Fruit fly (Drosophila melanogaster) whole organism, embryonic: ENCODE measurements around the gene CCAP.

Experiments
- Atf6 ChIP-seq: fragments of 200-800 bp; sonication (Bioruptor generic); IDR thresholded peaks from 2 replicates; pipeline ENCODE4 v1.3.6; 2022; ENCODE audit warnings: missing biosample characterization, missing genetic modification characterization
- CG10209 ChIP-seq: fragments of 200-800 bp; sonication (Bioruptor generic); optimal IDR thresholded peaks from 3 replicates; lab custom pipeline; 2017; ENCODE audit warnings: missing biosample characterization, mild to moderate bottlenecking, missing genetic modification characterization, missing genetic modification reagents
- CG10267 ChIP-seq: fragments of 200-800 bp; sonication (Bioruptor generic); optimal IDR thresholded peaks from 2 replicates; lab custom pipeline; 2018; ENCODE audit warnings: missing biosample characterization, mild to moderate bottlenecking, missing genetic modification characterization, moderate library complexity
- CG10366 ChIP-seq: fragments of 200-800 bp; sonication (Bioruptor generic); IDR thresholded peaks from 2 replicates; pipeline ENCODE4 v1.3.6; 2022; ENCODE audit warnings: missing biosample characterization, missing genetic modification characterization
- CG11093 ChIP-seq: fragments of 200-800 bp; sonication (Bioruptor generic); IDR thresholded peaks from 3 replicates; pipeline ENCODE4 v1.3.6; 2022; ENCODE audit warnings: missing biosample characterization, missing genetic modification characterization
- CG11247 ChIP-seq: fragments of 200-800 bp; sonication (Bioruptor generic); IDR thresholded peaks from 2 replicates; pipeline ENCODE4 v1.3.6; 2022; ENCODE audit warnings: missing biosample characterization, missing genetic modification characterization
- CG11456 ChIP-seq: fragments of 200-800 bp; sonication (Bioruptor generic); IDR thresholded peaks from 3 replicates; pipeline ENCODE4 v1.3.6; 2022; ENCODE audit warnings: missing biosample characterization, missing genetic modification characterization
- CG12299 ChIP-seq: fragments of 200-800 bp; sonication (Bioruptor generic); optimal IDR thresholded peaks from 2 replicates; lab custom pipeline; 2018; ENCODE audit warnings: missing biosample characterization, mild to moderate bottlenecking, missing genetic modification characterization
- CG14667 ChIP-seq: fragments of 200-800 bp; sonication (Bioruptor generic); IDR thresholded peaks from 2 replicates; pipeline ENCODE4 v1.3.6; 2022; ENCODE audit warnings: missing biosample characterization, missing genetic modification characterization
- CG15269 ChIP-seq: fragments of 200-800 bp; sonication (Bioruptor generic); optimal IDR thresholded peaks from 2 replicates; lab custom pipeline; 2018; ENCODE audit warnings: missing biosample characterization, mild to moderate bottlenecking, missing genetic modification characterization, moderate library complexity
- CG17361 ChIP-seq: fragments of 200-800 bp; sonication (Bioruptor generic); IDR thresholded peaks from 3 replicates; pipeline ENCODE4 v1.3.6; 2022; ENCODE audit warnings: missing biosample characterization, missing genetic modification characterization
- CG17568 ChIP-seq: fragments of 200-800 bp; sonication (Bioruptor generic); optimal IDR thresholded peaks from 2 replicates; lab custom pipeline; 2018; ENCODE audit warnings: missing biosample characterization, mild to moderate bottlenecking, missing genetic modification characterization, moderate library complexity
- CG18476 ChIP-seq: fragments of 200-800 bp; sonication (Bioruptor generic); optimal IDR thresholded peaks from 2 replicates; lab custom pipeline; 2016; ENCODE audit warnings: missing biosample characterization, mild to moderate bottlenecking, missing genetic modification characterization
- CG18619 ChIP-seq: fragments of 200-800 bp; sonication (Bioruptor generic); optimal IDR thresholded peaks from 3 replicates; lab custom pipeline; 2017; ENCODE audit warnings: missing biosample characterization, mild to moderate bottlenecking, missing genetic modification characterization
- CG30431 ChIP-seq: fragments of 200-800 bp; sonication (Bioruptor generic); optimal IDR thresholded peaks from 2 replicates; lab custom pipeline; 2017; ENCODE audit warnings: missing biosample characterization, missing genetic modification characterization
- CG31441 ChIP-seq: fragments of 200-800 bp; sonication (Bioruptor generic); IDR thresholded peaks from 2 replicates; pipeline ENCODE4 v1.3.6; 2022; ENCODE audit warnings: missing biosample characterization, missing genetic modification characterization
- CG33557 ChIP-seq: fragments of 200-800 bp; sonication (Bioruptor generic); optimal IDR thresholded peaks from 2 replicates; lab custom pipeline; 2019; ENCODE audit warnings: missing biosample characterization, mild to moderate bottlenecking, missing genetic modification characterization, moderate library complexity
- CG4424 ChIP-seq: fragments of 200-800 bp; sonication (Bioruptor generic); optimal IDR thresholded peaks from 3 replicates; lab custom pipeline; 2016; ENCODE audit warnings: missing biosample characterization, missing genetic modification characterization
- CG6683 ChIP-seq: fragments of 200-800 bp; sonication (Bioruptor generic); optimal IDR thresholded peaks from 2 replicates; lab custom pipeline; 2017; ENCODE audit warnings: missing biosample characterization, mild to moderate bottlenecking, missing genetic modification characterization, missing genetic modification reagents
- CG7963 ChIP-seq: fragments of 200-800 bp; sonication (Bioruptor generic); IDR thresholded peaks from 3 replicates; pipeline ENCODE4 v1.3.6; 2022; ENCODE audit warnings: missing biosample characterization, missing genetic modification characterization; ENCODE audit not compliant: partially characterized antibody
- CG8944 ChIP-seq: fragments of 200-800 bp; sonication (Bioruptor generic); optimal IDR thresholded peaks from 3 replicates; lab custom pipeline; 2016; ENCODE audit warnings: missing biosample characterization, missing genetic modification characterization
- CG9797 ChIP-seq: fragments of 200-800 bp; sonication (Bioruptor generic); optimal IDR thresholded peaks from 3 replicates; lab custom pipeline; 2018; ENCODE audit warnings: missing biosample characterization, mild to moderate bottlenecking, missing genetic modification characterization
- Dad ChIP-seq: fragments of 200-800 bp; sonication (Bioruptor generic); optimal IDR thresholded peaks from 3 replicates; lab custom pipeline; 2016; ENCODE audit warnings: missing biosample characterization, missing genetic modification characterization
- Gsc ChIP-seq: fragments of 200-800 bp; sonication (Bioruptor generic); IDR thresholded peaks from 2 replicates; pipeline ENCODE4 v1.3.6; 2022; ENCODE audit warnings: missing biosample characterization, missing genetic modification characterization
- H15 ChIP-seq: fragments of 200-800 bp; sonication (Bioruptor generic); IDR thresholded peaks from 3 replicates; pipeline ENCODE4 v1.3.6; 2022; ENCODE audit warnings: missing biosample characterization, missing genetic modification characterization
- Hmx ChIP-seq: fragments of 200-800 bp; sonication (Bioruptor generic); optimal IDR thresholded peaks from 2 replicates; lab custom pipeline; 2016; ENCODE audit warnings: missing biosample characterization, missing genetic modification characterization
- NFAT ChIP-seq: fragments of 200-800 bp; sonication (Bioruptor generic); IDR thresholded peaks from 2 replicates; pipeline ENCODE4 v1.3.6; 2022; ENCODE audit warnings: missing biosample characterization, missing genetic modification characterization
- NfI ChIP-seq: fragments of 200-800 bp; sonication (Bioruptor generic); optimal IDR thresholded peaks from 3 replicates; lab custom pipeline; 2018; ENCODE audit warnings: missing biosample characterization, mild to moderate bottlenecking, missing genetic modification characterization, moderate library complexity
- Opbp ChIP-seq: fragments of 200-800 bp; sonication (Bioruptor generic); IDR thresholded peaks from 3 replicates; pipeline ENCODE4 v1.3.6; 2022; ENCODE audit warnings: missing biosample characterization, missing genetic modification characterization; ENCODE audit not compliant: partially characterized antibody
- Poxn ChIP-seq: fragments of 200-800 bp; sonication (Bioruptor generic); IDR thresholded peaks from 2 replicates; pipeline ENCODE4 v1.3.6; 2022; ENCODE audit warnings: missing biosample characterization, missing genetic modification characterization
- bab2 ChIP-seq: fragments of 200-800 bp; sonication (Bioruptor generic); optimal IDR thresholded peaks from 2 replicates; lab custom pipeline; 2016; ENCODE audit warnings: missing biosample characterization, missing genetic modification characterization
- chm ChIP-seq: fragments of 200-800 bp; sonication (Bioruptor generic); IDR thresholded peaks from 2 replicates; pipeline ENCODE4 v1.3.6; 2022; ENCODE audit warnings: missing biosample characterization, missing genetic modification characterization
- crp ChIP-seq, 2 experiments: fragments of 200-800 bp; sonication (Bioruptor generic); optimal IDR thresholded peaks; 2 replicates in 1 of 2; 3 replicates in 1 of 2; lab custom pipeline; 2017; ENCODE audit warnings: missing biosample characterization in 2 of 2, missing genetic modification characterization in 2 of 2, mild to moderate bottlenecking in 1 of 2, moderate library complexity in 1 of 2
- da ChIP-seq: fragments of 200-800 bp; sonication (Bioruptor generic); optimal IDR thresholded peaks from 2 replicates; lab custom pipeline; 2016; ENCODE audit warnings: missing biosample characterization, missing genetic modification characterization
- gfzf ChIP-seq: fragments of 200-800 bp; sonication (Bioruptor generic); optimal IDR thresholded peaks from 2 replicates; lab custom pipeline; 2016; ENCODE audit warnings: missing biosample characterization, mild to moderate bottlenecking, missing genetic modification characterization, moderate library complexity
- grn ChIP-seq: fragments of 200-800 bp; sonication (Bioruptor generic); optimal IDR thresholded peaks from 3 replicates; lab custom pipeline; 2017; ENCODE audit warnings: missing biosample characterization, missing genetic modification characterization
- kah ChIP-seq: fragments of 200-800 bp; sonication (Bioruptor generic); optimal IDR thresholded peaks from 2 replicates; lab custom pipeline; 2018; ENCODE audit warnings: missing biosample characterization, mild to moderate bottlenecking, missing genetic modification characterization
- mam ChIP-seq: fragments of 200-800 bp; sonication (Bioruptor generic); optimal IDR thresholded peaks from 3 replicates; lab custom pipeline; 2016; ENCODE audit warnings: missing biosample characterization, missing genetic modification characterization
- nom ChIP-seq: fragments of 200-800 bp; sonication (Bioruptor generic); optimal IDR thresholded peaks from 2 replicates; lab custom pipeline; 2017; ENCODE audit warnings: missing biosample characterization, missing genetic modification characterization, mild to moderate bottlenecking, moderate library complexity, missing genetic modification reagents
- oc ChIP-seq: fragments of 200-800 bp; sonication (Bioruptor generic); optimal IDR thresholded peaks from 2 replicates; lab custom pipeline; 2018; ENCODE audit warnings: missing biosample characterization, mild to moderate bottlenecking, missing genetic modification characterization, moderate library complexity
- p53 ChIP-seq: fragments of 200-800 bp; sonication (Bioruptor generic); optimal IDR thresholded peaks from 2 replicates; lab custom pipeline; 2016; ENCODE audit warnings: missing biosample characterization, missing genetic modification characterization
- peb ChIP-seq: fragments of 200-800 bp; sonication (Bioruptor generic); IDR thresholded peaks from 2 replicates; pipeline ENCODE4 v1.3.6; 2022; ENCODE audit warnings: missing biosample characterization, missing genetic modification characterization
- ro ChIP-seq: fragments of 200-800 bp; sonication (Bioruptor generic); IDR thresholded peaks from 2 replicates; pipeline ENCODE4 v1.3.6; 2022; ENCODE audit warnings: missing biosample characterization, missing genetic modification characterization
- slbo ChIP-seq: fragments of 200-800 bp; sonication (Bioruptor generic); IDR thresholded peaks from 2 replicates; pipeline ENCODE4 v1.3.6; 2022; ENCODE audit warnings: missing biosample characterization, missing genetic modification characterization
- so ChIP-seq: fragments of 200-800 bp; sonication (Bioruptor generic); IDR thresholded peaks from 3 replicates; pipeline ENCODE4 v1.3.6; 2022; ENCODE audit warnings: missing biosample characterization, missing genetic modification characterization
- sqz ChIP-seq: fragments of 200-800 bp; sonication (Bioruptor generic); optimal IDR thresholded peaks from 3 replicates; lab custom pipeline; 2018; ENCODE audit warnings: missing biosample characterization, mild to moderate bottlenecking, missing genetic modification characterization
- vvl ChIP-seq: fragments of 200-800 bp; sonication (Bioruptor generic); IDR thresholded peaks from 2 replicates; pipeline ENCODE4 v1.3.6; 2022; ENCODE audit warnings: missing biosample characterization, missing genetic modification characterization
- wek ChIP-seq: fragments of 200-800 bp; sonication (Bioruptor generic); optimal IDR thresholded peaks from 3 replicates; lab custom pipeline; 2018; ENCODE audit warnings: missing biosample characterization, mild to moderate bottlenecking, missing genetic modification characterization, moderate library complexity
- wor ChIP-seq: fragments of 200-800 bp; sonication (Bioruptor generic); IDR thresholded peaks from 2 replicates; pipeline ENCODE4 v1.3.6; 2022; ENCODE audit warnings: missing biosample characterization, missing genetic modification characterization

Gene CCAP

dm6 chr3R:22667284-22667958 is 34.5 kb downstream of the CCAP start (continued):
- TF ChIP-seq p53 (GFP tag; lab: Kevin White, UChicago) (no peak), CG31441 (GFP tag; lab: Robert Waterston, UW) (peak; percentile 91), CG9797 (peak; percentile 6), Hmx (GFP tag; lab: Kevin White, UChicago) (peak; percentile 25), CG4424 (GFP tag; lab: Kevin White, UChicago) (peak; percentile 92), CG15269 (tag; lab: Kevin White, UChicago) (peak; percentile 68), CG30431 (peak; percentile 67), NFAT (no peak), peb (GFP tag; lab: Robert Waterston, UW) (peak; percentile 50; the same call in 1 of the 2 replicates), CG17568 (peak; percentile 49), CG10366 (GFP tag; lab: Robert Waterston, UW) (peak; percentile 78), ro (GFP tag; lab: Robert Waterston, UW) (peak; percentile 41; the same call in 1 of the 2 replicates), CG18619 (GFP tag; lab: Kevin White, UChicago) (peak; percentile 69), Dad (GFP tag; lab: Kevin White, UChicago) (peak; percentile 13), CG33557 (GFP tag; lab: Kevin White, UChicago) (peak; percentile 44), CG17361 (peak; percentile 90), sqz (GFP tag; lab: Kevin White, UChicago) (peak; percentile 83), CG12299 (tag; lab: Kevin White, UChicago) (no peak), NfI (GFP tag; lab: Kevin White, UChicago) (peak; percentile 37), Gsc (GFP tag; lab: Robert Waterston, UW) (peak; percentile 62), mam (GFP tag; lab: Kevin White, UChicago) (peak; percentile 51), CG7963 (GFP tag; lab: Robert Waterston, UW) (no peak), CG10209 (peak; percentile 77), kah (GFP tag; lab: Kevin White, UChicago) (peak; percentile 78), Atf6 (GFP tag; lab: Robert Waterston, UW) (peak; percentile 68; the same call in 1 of the 2 replicates), grn (GFP tag; lab: Kevin White, UChicago) (peak; percentile 5), gfzf (GFP tag; lab: Kevin White, UChicago) (no peak), CG11456 (GFP tag; lab: Robert Waterston, UW) (0 out of 3 replicates have a peak, but pooled peaks have one; percentile 21), CG11093 (GFP tag; lab: Robert Waterston, UW) (peak; percentile 74; the same call in 1 of the 3 replicates), wek (GFP tag; lab: Kevin White, UChicago) (no peak), Poxn (GFP tag; lab: Robert Waterston, UW) (no peak), vvl (peak; percentile 79), Opbp (GFP tag; lab: Robert Waterston, UW) (no peak), bab2 (peak; percentile 65), crp (GFP tag; optimal IDR thresholded peaks at IDR 0.05; lab: Kevin White, UChicago) (peak in 1 of 2 experiments; percentile 39), nom (peak; percentile 84), CG8944 (GFP tag; lab: Kevin White, UChicago) (peak; percentile 45), CG18476 (peak; percentile 66), da (no peak), CG10267 (tag; lab: Kevin White, UChicago) (peak; percentile 89), wor (peak; percentile 76), CG11247 (GFP tag; lab: Robert Waterston, UW) (0 out of 2 replicates have a peak, but pooled peaks have one; percentile 30), oc (tag; lab: Kevin White, UChicago) (peak; percentile 81), so (GFP tag; lab: Robert Waterston, UW) (peak; percentile 66; the same call in 1 of the 3 replicates), CG6683 (GFP tag; lab: Kevin White, UChicago) (peak; percentile 50), CG14667 (GFP tag; lab: Robert Waterston, UW) (peak; percentile 42; the same call in 1 of the 2 replicates), slbo (peak; percentile 60), chm (0 out of 2 replicates have a peak, but pooled peaks have one; percentile 25), H15 (peak; percentile 69; the same call in 2 of the 3 replicates)
